Fruit fly (Drosophila melanogaster) whole organism, pupa: ENCODE results near the gene CG14932.

ENCODE experiments used
- CG10348 ChIP-seq: fragments of 200-800 bp; sonication (Bioruptor generic); IDR thresholded peaks from 2 replicates; pipeline ENCODE4 v1.3.6; 2022; ENCODE audit warnings: missing biosample characterization, missing genetic modification characterization
- CG12605 ChIP-seq: fragments of 200-800 bp; sonication (Bioruptor generic); IDR thresholded peaks from 2 replicates; pipeline ENCODE4 v1.3.6; 2022; ENCODE audit warnings: missing biosample characterization, missing genetic modification characterization
- CG13204 ChIP-seq: fragments of 200-800 bp; sonication (Bioruptor generic); optimal IDR thresholded peaks from 2 replicates; lab custom pipeline; 2018; ENCODE audit warnings: missing biosample characterization, mild to moderate bottlenecking, missing genetic modification characterization, moderate library complexity
- CG14655 ChIP-seq: fragments of 200-800 bp; sonication (Bioruptor generic); optimal IDR thresholded peaks from 3 replicates; lab custom pipeline; 2017; ENCODE audit warnings: mild to moderate bottlenecking, missing biosample characterization, missing genetic modification reagents, missing genetic modification characterization
- CG15710 ChIP-seq: fragments of 200-800 bp; sonication (Bioruptor generic); optimal IDR thresholded peaks from 2 replicates; lab custom pipeline; 2018; ENCODE audit warnings: missing biosample characterization, mild to moderate bottlenecking, missing genetic modification characterization, moderate library complexity
- CG17806 ChIP-seq: fragments of 200-800 bp; sonication (Bioruptor generic); optimal IDR thresholded peaks from 2 replicates; lab custom pipeline; 2018; ENCODE audit warnings: missing biosample characterization, mild to moderate bottlenecking, missing genetic modification characterization, moderate library complexity
- CG32121 ChIP-seq: fragments of 200-800 bp; sonication (Bioruptor generic); IDR thresholded peaks from 2 replicates; pipeline ENCODE4 v1.3.6; 2022; ENCODE audit warnings: missing biosample characterization, missing genetic modification characterization
- CG34367 ChIP-seq: fragments of 200-800 bp; sonication (Bioruptor generic); optimal IDR thresholded peaks from 2 replicates; lab custom pipeline; 2018; ENCODE audit warnings: missing biosample characterization, mild to moderate bottlenecking, missing genetic modification characterization
- CG4496 ChIP-seq: fragments of 200-800 bp; sonication (Bioruptor generic); IDR thresholded peaks from 3 replicates; pipeline ENCODE4 v1.3.6; 2022; ENCODE audit warnings: missing biosample characterization, missing genetic modification characterization
- CG8159 ChIP-seq: fragments of 200-800 bp; sonication (Bioruptor generic); optimal IDR thresholded peaks from 3 replicates; lab custom pipeline; 2018; ENCODE audit warnings: missing biosample characterization, mild to moderate bottlenecking, missing genetic modification characterization, moderate library complexity
- CG8301 ChIP-seq: fragments of 200-800 bp; sonication (Bioruptor generic); optimal IDR thresholded peaks from 2 replicates; lab custom pipeline; 2018; ENCODE audit warnings: missing biosample characterization, mild to moderate bottlenecking, missing genetic modification characterization
- CG9948 ChIP-seq: fragments of 200-800 bp; sonication (Bioruptor generic); optimal IDR thresholded peaks from 2 replicates; lab custom pipeline; 2018; ENCODE audit warnings: missing biosample characterization, mild to moderate bottlenecking, missing genetic modification characterization, moderate library complexity
- D1 ChIP-seq: fragments of 200-800 bp; sonication (Bioruptor generic); optimal IDR thresholded peaks from 2 replicates; lab custom pipeline; 2018; ENCODE audit warnings: missing biosample characterization, mild to moderate bottlenecking, missing genetic modification characterization, moderate library complexity
- EcR ChIP-seq: fragments of 200-800 bp; sonication (Bioruptor generic); optimal IDR thresholded peaks from 3 replicates; lab custom pipeline; 2019; ENCODE audit warnings: missing biosample characterization, missing genetic modification characterization, mild to moderate bottlenecking, moderate library complexity, missing genetic modification reagents
- Ets98B ChIP-seq: fragments of 200-800 bp; sonication (Bioruptor generic); IDR thresholded peaks from 2 replicates; pipeline ENCODE4 v1.3.6; 2022; ENCODE audit warnings: missing biosample characterization, missing genetic modification characterization
- Pif1A ChIP-seq: fragments of 200-800 bp; sonication (Bioruptor generic); optimal IDR thresholded peaks from 3 replicates; lab custom pipeline; 2016; ENCODE audit warnings: missing biosample characterization, missing genetic modification characterization
- Pif1B ChIP-seq: fragments of 200-800 bp; sonication (Bioruptor generic); optimal IDR thresholded peaks from 3 replicates; lab custom pipeline; 2016; ENCODE audit warnings: missing biosample characterization, missing genetic modification characterization
- Snoo ChIP-seq: fragments of 200-800 bp; sonication (Bioruptor generic); optimal IDR thresholded peaks from 3 replicates; lab custom pipeline; 2017; ENCODE audit warnings: missing biosample characterization, mild to moderate bottlenecking, missing genetic modification characterization, inconsistent platforms
- fd96Ca ChIP-seq: fragments of 200-800 bp; sonication (Bioruptor generic); IDR thresholded peaks from 3 replicates; pipeline ENCODE4 v1.3.6; 2022; ENCODE audit warnings: missing biosample characterization, missing genetic modification characterization
- gl ChIP-seq: fragments of 200-800 bp; sonication (Bioruptor generic); optimal IDR thresholded peaks from 2 replicates; lab custom pipeline; 2018; ENCODE audit warnings: missing biosample characterization, mild to moderate bottlenecking, missing genetic modification characterization
- rn ChIP-seq: fragments of 200-800 bp; sonication (Bioruptor generic); IDR thresholded peaks from 2 replicates; pipeline ENCODE4 v1.3.6; 2022; ENCODE audit warnings: missing biosample characterization, missing genetic modification characterization

The CG14932 gene

DNA sequence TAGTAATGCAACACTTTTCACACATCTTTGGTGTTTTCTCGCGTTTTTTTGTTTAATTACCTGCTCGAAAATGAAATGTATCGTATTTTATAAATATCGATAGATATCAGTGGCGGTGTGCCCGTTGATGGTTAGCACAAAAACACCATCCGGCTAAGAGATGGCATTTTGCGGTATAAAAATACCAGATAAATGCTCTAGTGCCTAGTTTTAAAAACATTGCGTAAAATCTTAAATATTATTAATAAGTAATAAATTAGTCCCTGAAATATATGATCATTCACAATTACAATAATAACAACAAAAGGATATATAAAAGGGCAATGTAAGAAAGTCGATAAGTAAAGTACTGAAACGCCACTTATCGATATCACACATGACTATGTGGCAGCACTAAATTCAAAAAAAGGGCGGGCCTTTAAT is 24.0 kb downstream of the CG14932 start, which contains the start of gene CycY:
CycY (minus strand) TSS at position 116 of the 423 bp plus-strand sequence.
- TF ChIP-seq CG8159 (tag; lab: Kevin White, UChicago) (peak; percentile 1), fd96Ca (GFP tag; lab: Robert Waterston, UW) (no peak), CG4496 (no peak), gl (tag; lab: Kevin White, UChicago) (no peak), Pif1B (no peak), CG15710 (no peak), CG9948 (tag; lab: Kevin White, UChicago) (no peak), Snoo (tag; lab: Kevin White, UChicago) (no peak), CG34367 (tag; lab: Kevin White, UChicago) (no peak)

DNA sequence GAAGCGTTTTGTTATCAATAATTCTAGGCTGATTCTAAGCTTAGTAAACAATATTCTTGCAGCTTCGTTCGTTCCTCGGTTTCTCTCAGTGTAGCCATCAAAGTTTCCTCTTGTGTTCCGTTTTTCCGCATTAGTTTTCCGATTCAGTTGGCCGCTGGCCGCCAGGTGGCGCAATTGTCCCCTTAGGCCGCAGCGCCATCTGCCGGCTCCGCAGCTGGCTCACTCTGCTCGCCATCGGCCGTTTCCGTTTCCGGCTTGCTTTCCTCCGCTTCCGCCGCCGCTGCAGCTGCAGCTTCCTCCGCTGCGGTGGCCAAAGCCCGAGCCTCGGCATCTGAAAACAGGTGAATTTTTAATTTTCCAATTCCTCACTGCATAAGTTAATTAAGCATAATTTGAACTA is 26.7 kb downstream of the CG14932 start:
- TF ChIP-seq Pif1B (peak; percentile 19), rn (peak; percentile 40; the same call in 1 of the 2 replicates), Ets98B (GFP tag; lab: Robert Waterston, UW) (peak; percentile 43), CG15710 (peak; percentile 30), fd96Ca (GFP tag; lab: Robert Waterston, UW) (peak; percentile 58; the same call in 2 of the 3 replicates), CG4496 (peak; percentile 88), CG12605 (peak; percentile 62), CG34367 (tag; lab: Kevin White, UChicago) (peak; percentile 54), CG14655 (GFP tag; lab: Kevin White, UChicago) (peak; percentile 61), CG13204 (GFP tag; lab: Kevin White, UChicago) (no peak), CG8301 (tag; lab: Kevin White, UChicago) (peak; percentile 43), CG8159 (tag; lab: Kevin White, UChicago) (peak; percentile 30), D1 (no peak), Snoo (tag; lab: Kevin White, UChicago) (no peak), CG10348 (GFP tag; lab: Robert Waterston, UW) (no peak), Pif1A (GFP tag; lab: Kevin White, UChicago) (peak; percentile 72), CG17806 (tag; lab: Kevin White, UChicago) (peak; percentile 23), CG9948 (tag; lab: Kevin White, UChicago) (no peak), CG32121 (peak; percentile 51), EcR (GFP tag; lab: Kevin White, UChicago) (no peak), gl (tag; lab: Kevin White, UChicago) (peak; percentile 48)

DNA sequence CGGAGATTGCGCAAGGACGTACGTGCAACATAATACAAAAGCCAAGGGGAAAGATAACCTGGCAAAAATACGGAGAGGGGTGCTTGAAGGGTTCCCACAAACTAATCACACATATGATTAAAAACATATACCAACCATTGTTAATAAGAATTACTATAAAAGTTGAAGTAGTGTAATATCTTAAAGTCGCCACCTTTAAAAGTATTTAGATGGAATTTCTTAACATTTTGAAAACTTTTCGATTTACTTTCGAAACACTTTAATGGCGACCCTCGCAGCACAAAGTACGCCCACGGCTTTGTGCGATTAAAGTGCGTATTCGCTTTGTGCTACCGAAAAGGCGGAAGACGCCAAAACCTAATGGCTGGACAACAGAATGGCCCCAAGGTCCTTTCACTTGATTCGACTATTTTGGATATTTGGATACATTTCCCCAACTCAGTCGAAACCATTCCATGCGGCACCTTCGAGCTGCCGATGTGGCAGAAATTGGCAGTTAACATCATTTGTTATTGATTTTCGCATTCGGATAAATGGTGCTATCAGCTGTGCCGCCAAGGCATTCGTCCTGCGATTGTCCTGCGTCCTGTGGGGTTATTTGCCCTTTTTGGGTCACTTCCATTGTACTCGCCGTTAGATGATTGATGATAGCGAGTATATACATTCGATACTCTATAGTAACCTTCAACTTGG is 33.9 kb downstream of the CG14932 start:
- TF ChIP-seq rn (no peak), CG14655 (GFP tag; lab: Kevin White, UChicago) (no peak), CG34367 (tag; lab: Kevin White, UChicago) (no peak), CG8159 (tag; lab: Kevin White, UChicago) (no peak), Pif1B (no peak), CG9948 (tag; lab: Kevin White, UChicago) (no peak), CG15710 (no peak), EcR (GFP tag; lab: Kevin White, UChicago) (no peak), Snoo (tag; lab: Kevin White, UChicago) (no peak), CG8301 (tag; lab: Kevin White, UChicago) (no peak), CG32121 (no peak), CG10348 (GFP tag; lab: Robert Waterston, UW) (no peak), Ets98B (GFP tag; lab: Robert Waterston, UW) (no peak), D1 (no peak), Pif1A (GFP tag; lab: Kevin White, UChicago) (no peak), CG12605 (no peak), CG4496 (no peak)
- TF ChIP-seq, all 21 proteins: peak for 0

DNA sequence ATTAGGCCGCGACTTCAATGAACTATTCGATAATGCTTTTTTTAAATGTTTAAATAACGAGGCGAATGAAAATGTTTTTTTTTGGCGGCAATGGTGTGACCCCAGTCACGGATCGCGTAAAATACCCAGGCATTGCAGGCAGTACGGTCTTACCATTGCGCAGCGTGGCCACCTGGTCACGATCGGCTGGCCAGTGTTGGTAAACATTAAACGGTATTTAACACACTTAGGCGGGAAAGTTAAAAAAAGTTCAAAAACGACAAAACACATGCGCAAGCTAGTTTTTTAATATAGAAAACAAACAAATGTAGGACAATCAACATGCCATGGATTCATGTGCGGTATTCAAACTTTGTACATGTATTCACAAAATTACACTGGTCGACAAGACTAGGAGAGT is 39.6 kb downstream of the CG14932 start, which contains the start of gene esc:
esc (minus strand) TSS at position 129 of the 400 bp plus-strand sequence.
- TF ChIP-seq rn = no peak
- TF ChIP-seq CG17806 (tag; lab: Kevin White, UChicago) = no peak
- no peak for TF ChIP-seq CG15710
- no peak for TF ChIP-seq fd96Ca (GFP tag; lab: Robert Waterston, UW)
- no peak for TF ChIP-seq D1
- TF ChIP-seq CG8159 (tag; lab: Kevin White, UChicago) = no peak
- no peak for TF ChIP-seq CG4496
- TF ChIP-seq CG14655 (GFP tag; lab: Kevin White, UChicago) = no peak
- no peak for TF ChIP-seq Pif1A (GFP tag; lab: Kevin White, UChicago)
- no peak for TF ChIP-seq Snoo (tag; lab: Kevin White, UChicago)
- TF ChIP-seq CG12605 = no peak
- TF ChIP-seq EcR (GFP tag; lab: Kevin White, UChicago) = no peak
- no peak for TF ChIP-seq CG9948 (tag; lab: Kevin White, UChicago)
- TF ChIP-seq CG34367 (tag; lab: Kevin White, UChicago) = no peak
- TF ChIP-seq Ets98B (GFP tag; lab: Robert Waterston, UW) = no peak
- TF ChIP-seq CG10348 (GFP tag; lab: Robert Waterston, UW) = no peak
- no peak for TF ChIP-seq gl (tag; lab: Kevin White, UChicago)
- TF ChIP-seq CG32121 = no peak
- no peak for TF ChIP-seq CG13204 (GFP tag; lab: Kevin White, UChicago)
- TF ChIP-seq CG8301 (tag; lab: Kevin White, UChicago) = no peak

DNA sequence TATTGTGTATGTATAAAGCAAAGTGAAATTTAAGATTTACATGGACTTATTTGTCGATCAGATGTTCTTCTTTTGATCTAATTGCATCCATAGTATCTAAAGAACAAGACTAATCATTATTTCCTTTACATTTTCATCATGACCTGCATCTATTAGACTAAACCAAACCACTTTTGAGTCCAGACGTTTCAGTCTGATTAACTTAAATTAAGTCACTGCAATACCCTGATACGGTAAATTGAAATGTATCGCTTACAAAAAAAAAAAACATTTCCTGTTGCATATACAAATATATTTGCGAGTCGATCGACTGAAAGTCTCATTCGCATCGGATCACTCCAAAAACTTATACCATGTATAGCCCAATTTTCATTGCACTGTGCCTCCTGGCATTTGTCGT is 44.1 kb downstream of the CG14932 start, which contains the start of gene CG45011:
CG45011 (plus strand) TSS at position 301 of the 400 bp plus-strand sequence.
- no peak for TF ChIP-seq CG8159 (tag; lab: Kevin White, UChicago)
- TF ChIP-seq CG13204 (GFP tag; lab: Kevin White, UChicago) = no peak
- no peak for TF ChIP-seq fd96Ca (GFP tag; lab: Robert Waterston, UW)
- TF ChIP-seq CG15710 = no peak
- no peak for TF ChIP-seq Pif1A (GFP tag; lab: Kevin White, UChicago)
- TF ChIP-seq CG9948 (tag; lab: Kevin White, UChicago) = no peak
- TF ChIP-seq CG12605 = no peak
- TF ChIP-seq CG8301 (tag; lab: Kevin White, UChicago) = no peak
- no peak for TF ChIP-seq CG10348 (GFP tag; lab: Robert Waterston, UW)
- TF ChIP-seq CG32121 = no peak
- no peak for TF ChIP-seq CG17806 (tag; lab: Kevin White, UChicago)
- TF ChIP-seq Pif1B = no peak
- no peak for TF ChIP-seq Ets98B (GFP tag; lab: Robert Waterston, UW)
- TF ChIP-seq Snoo (tag; lab: Kevin White, UChicago) = no peak
- no peak for TF ChIP-seq gl (tag; lab: Kevin White, UChicago)
- no peak for TF ChIP-seq D1
- no peak for TF ChIP-seq CG4496
- TF ChIP-seq CG34367 (tag; lab: Kevin White, UChicago) = no peak
- TF ChIP-seq EcR (GFP tag; lab: Kevin White, UChicago) = no peak
- no peak for TF ChIP-seq CG14655 (GFP tag; lab: Kevin White, UChicago)
